Fruit fly (Drosophila melanogaster): Measurements from ENCODE around the gene Cnx99A.

Cnx99A gene

DNA sequence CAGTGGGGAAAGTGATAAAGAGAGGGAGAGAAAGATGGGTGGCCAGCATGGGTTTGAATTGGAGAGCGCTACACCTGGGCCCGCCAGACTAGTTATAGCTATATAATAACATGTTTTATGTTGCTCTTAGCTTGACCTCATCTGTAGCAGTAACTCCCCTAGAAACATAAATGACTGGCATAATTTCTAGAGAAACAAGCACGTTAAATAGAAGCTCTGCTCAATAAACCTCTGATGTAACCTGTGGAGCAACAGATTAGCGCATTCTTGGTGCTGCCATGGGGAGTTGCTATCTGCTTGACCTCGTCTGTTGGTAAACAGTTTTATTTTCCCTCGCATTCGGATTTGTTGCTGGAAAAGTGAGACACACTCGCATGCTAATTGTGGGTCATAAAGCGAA is 771 bp downstream of the Cnx99A start (continued):
- TF ChIP-seq pnt (GFP tag; optimal IDR thresholded peaks at IDR 0.05) (peak; percentile 43), fd64A (GFP tag; optimal IDR thresholded peaks at IDR 0.05) (peak; percentile 63), tll (GFP tag; optimal IDR thresholded peaks at IDR 0.05) (no peak), CG15479 (GFP tag; optimal IDR thresholded peaks at IDR 0.05) (no peak), CG13894 (tag; optimal IDR thresholded peaks at IDR 0.05) (no peak), crc (GFP tag; optimal IDR thresholded peaks at IDR 0.05) (no peak), CG4707 (GFP tag; optimal IDR thresholded peaks at IDR 0.05) (peak; percentile 22), Tbp (GFP tag; optimal IDR thresholded peaks at IDR 0.05) (no peak), CHES-1-like (GFP tag; optimal IDR thresholded peaks at IDR 0.05) (no peak), ems (GFP tag; optimal IDR thresholded peaks at IDR 0.05) (no peak), CG3847 (GFP tag; IDR thresholded peaks at IDR 0.05) (peak; percentile 59), Sry-δ (GFP tag; optimal IDR thresholded peaks at IDR 0.05) (no peak), fru (optimal IDR thresholded peaks at IDR 0.05) (no peak), CG2129 (GFP tag; IDR thresholded peaks at IDR 0.05; ENCODE audit: partially characterized antibody) (no peak), Bteb2 (GFP tag; optimal IDR thresholded peaks at IDR 0.05) (no peak), CG18011 (GFP tag; optimal IDR thresholded peaks at IDR 0.05) (no peak), ara (GFP tag; IDR thresholded peaks at IDR 0.05) (peak; percentile 58; the same call in 1 of the 2 replicates), Awh (GFP tag; IDR thresholded peaks at IDR 0.05) (no peak), shn (GFP tag; optimal IDR thresholded peaks at IDR 0.05) (peak; percentile 29), run (tag; optimal IDR thresholded peaks at IDR 0.05) (peak; percentile 7), dmrt99B (tag; optimal IDR thresholded peaks at IDR 0.05) (peak; percentile 86), btn (GFP tag; optimal IDR thresholded peaks at IDR 0.05) (no peak), odd (GFP tag; optimal IDR thresholded peaks at IDR 0.05) (peak; percentile 44), Hmr (GFP tag; optimal IDR thresholded peaks at IDR 0.05) (peak; percentile 61), ind (GFP tag; optimal IDR thresholded peaks at IDR 0.05) (peak; percentile 66), pros (GFP tag; optimal IDR thresholded peaks at IDR 0.05) (peak; percentile 3), CG15696 (tag; optimal IDR thresholded peaks at IDR 0.05) (peak; percentile 24), CG16779 (GFP tag; IDR thresholded peaks at IDR 0.05) (no peak), CG12104 (GFP tag; optimal IDR thresholded peaks at IDR 0.05) (peak; percentile 33), jigr1 (GFP tag; IDR thresholded peaks at IDR 0.05) (no peak), pan (optimal IDR thresholded peaks at IDR 0.05) (no peak), pan (GFP tag; optimal IDR thresholded peaks at IDR 0.05 in 1 of 2, IDR thresholded peaks at IDR 0.05 in 1 of 2) (peak in 1 of 2 experiments; percentile 68), Gug (GFP tag; IDR thresholded peaks at IDR 0.05) (0 out of 4 replicates have a peak, but pooled peaks have one; percentile 9), zfh1 (GFP tag; IDR thresholded peaks at IDR 0.05) (0 out of 3 replicates have a peak, but pooled peaks have one; percentile 58), cwo (GFP tag; optimal IDR thresholded peaks at IDR 0.05) (peak; percentile 51), Scr (GFP tag; IDR thresholded peaks at IDR 0.05; ENCODE audit: partially characterized antibody) (no peak), Atf6 (GFP tag; IDR thresholded peaks at IDR 0.05) (peak; percentile 57; the same call in 1 of the 2 replicates), sens-2 (GFP tag; IDR thresholded peaks at IDR 0.05) (no peak), ab (GFP tag; optimal IDR thresholded peaks at IDR 0.05) (no peak), D19B (GFP tag; optimal IDR thresholded peaks at IDR 0.05) (peak; percentile 27), Hmx (GFP tag; optimal IDR thresholded peaks at IDR 0.05) (no peak), CG2889 (GFP tag; IDR thresholded peaks at IDR 0.05) (peak; percentile 33; the same call in 1 of the 3 replicates), GATAe (GFP tag; conservative IDR thresholded peaks at IDR 0.05) (no peak), Trl (optimal IDR thresholded peaks at IDR 0.05) (peak; percentile 17 to 22), Trl (GFP tag; optimal IDR thresholded peaks at IDR 0.05) (no peak), CG3995 (GFP tag; optimal IDR thresholded peaks at IDR 0.05) (no peak), CG7839 (tag; optimal IDR thresholded peaks at IDR 0.05) (peak; percentile 76), CG11723 (GFP tag; optimal IDR thresholded peaks at IDR 0.05) (peak; percentile 73), CG34376 (GFP tag; optimal IDR thresholded peaks at IDR 0.05) (peak; percentile 35), sr (GFP tag; IDR thresholded peaks at IDR 0.05) (no peak), p53 (GFP tag; optimal IDR thresholded peaks at IDR 0.05) (no peak), lbe (GFP tag; optimal IDR thresholded peaks at IDR 0.05) (no peak)
